Fruit fly (Drosophila melanogaster) whole organism, embryonic: Measurements from ENCODE around the gene CG34450.
A peak's percentile ranks its signal among the peaks of the same experiment; 100 is the strongest.

Source experiments
- B-H2 ChIP-seq: fragments of 200-800 bp; sonication (Bioruptor generic); optimal IDR thresholded peaks from 2 replicates; lab custom pipeline; 2018; ENCODE audit warnings: missing biosample characterization, mild to moderate bottlenecking, missing genetic modification characterization
- Blimp-1 ChIP-seq: fragments of 200-800 bp; sonication (Bioruptor generic); optimal IDR thresholded peaks from 3 replicates; lab custom pipeline; 2018; ENCODE audit warnings: missing biosample characterization, missing genetic modification characterization, mild to moderate bottlenecking, moderate library complexity, missing genetic modification reagents
- CG15011 ChIP-seq: fragments of 200-800 bp; sonication (Bioruptor generic); optimal IDR thresholded peaks from 3 replicates; lab custom pipeline; 2018; ENCODE audit warnings: missing biosample characterization, mild to moderate bottlenecking, missing genetic modification characterization
- CG17568 ChIP-seq: fragments of 200-800 bp; sonication (Bioruptor generic); optimal IDR thresholded peaks from 2 replicates; lab custom pipeline; 2018; ENCODE audit warnings: missing biosample characterization, mild to moderate bottlenecking, missing genetic modification characterization, moderate library complexity
- CG18599 ChIP-seq: fragments of 200-800 bp; sonication (Bioruptor generic); optimal IDR thresholded peaks from 3 replicates; lab custom pipeline; 2017; ENCODE audit warnings: missing biosample characterization, missing genetic modification characterization, mild to moderate bottlenecking, moderate library complexity, missing genetic modification reagents
- CG2129 ChIP-seq: fragments of 200-800 bp; sonication (Bioruptor generic); IDR thresholded peaks from 2 replicates; pipeline ENCODE4 v1.3.6; 2022; ENCODE audit warnings: missing biosample characterization, missing genetic modification characterization; ENCODE audit not compliant: partially characterized antibody
- CG3995 ChIP-seq: fragments of 200-800 bp; sonication (Bioruptor generic); optimal IDR thresholded peaks from 3 replicates; lab custom pipeline; 2016; ENCODE audit warnings: missing biosample characterization, missing genetic modification characterization
- CG4282 ChIP-seq: fragments of 200-800 bp; sonication (Bioruptor generic); optimal IDR thresholded peaks from 2 replicates; lab custom pipeline; 2016; ENCODE audit warnings: missing biosample characterization, missing genetic modification characterization
- CG4360 ChIP-seq: fragments of 200-800 bp; sonication (Bioruptor generic); IDR thresholded peaks from 2 replicates; pipeline ENCODE4 v1.3.6; 2022; ENCODE audit warnings: missing biosample characterization, missing genetic modification characterization
- CG4730 ChIP-seq: fragments of 200-800 bp; sonication (Bioruptor generic); IDR thresholded peaks from 2 replicates; pipeline ENCODE4 v1.3.6; 2022; ENCODE audit warnings: missing biosample characterization, missing genetic modification characterization
- CG6854 ChIP-seq: fragments of 200-800 bp; sonication (Bioruptor generic); optimal IDR thresholded peaks from 3 replicates; lab custom pipeline; 2017; ENCODE audit warnings: missing biosample characterization, mild to moderate bottlenecking, missing genetic modification characterization
- CG8290 ChIP-seq, 3 experiments: fragments of 200-800 bp; sonication (Bioruptor generic); optimal IDR thresholded peaks; 2 replicates each; lab custom pipeline; 2016 to 2019; ENCODE audit warnings: missing biosample characterization in 3 of 3, missing genetic modification characterization in 3 of 3, mild to moderate bottlenecking in 2 of 3, moderate library complexity in 1 of 3
- CHES-1-like ChIP-seq: fragments of 200-800 bp; sonication (Bioruptor generic); optimal IDR thresholded peaks from 2 replicates; lab custom pipeline; 2016; ENCODE audit warnings: missing biosample characterization, missing genetic modification characterization
- CTCF ChIP-seq: fragments of 200-800 bp; sonication (Bioruptor generic); optimal IDR thresholded peaks from 2 replicates; lab custom pipeline; 2017; ENCODE audit warnings: missing biosample characterization, mild to moderate bottlenecking, missing genetic modification characterization, moderate library complexity
- D19A ChIP-seq: fragments of 200-800 bp; optimal IDR thresholded peaks from 3 replicates; lab custom pipeline; 2019; ENCODE audit warnings: missing biosample characterization, mild to moderate bottlenecking, missing genetic modification characterization, moderate library complexity
- Dp ChIP-seq: fragments of 200-800 bp; sonication (Bioruptor generic); optimal IDR thresholded peaks from 2 replicates; lab custom pipeline; 2018; ENCODE audit warnings: missing biosample characterization, mild to moderate bottlenecking, missing genetic modification characterization, moderate library complexity
- HLH4C ChIP-seq: fragments of 200-800 bp; sonication (Bioruptor generic); IDR thresholded peaks from 3 replicates; pipeline ENCODE4 v1.3.6; 2022; ENCODE audit warnings: missing biosample characterization, missing genetic modification characterization; ENCODE audit not compliant: partially characterized antibody
- Hr51 ChIP-seq, 2 experiments: fragments of 200-800 bp; sonication (Bioruptor generic); optimal IDR thresholded peaks; 2 replicates in 1 of 2; 3 replicates in 1 of 2; lab custom pipeline; 2016 to 2018; ENCODE audit warnings: missing biosample characterization in 2 of 2, missing genetic modification characterization in 2 of 2, mild to moderate bottlenecking in 1 of 2, moderate library complexity in 1 of 2
- Med ChIP-seq: fragments of 200-800 bp; sonication (Bioruptor generic); peaks from one replicate; lab custom pipeline; 2016; ENCODE audit warnings: missing biosample characterization, missing genetic modification characterization, mild to moderate bottlenecking, inconsistent platforms, moderate library complexity
- NFAT ChIP-seq: fragments of 200-800 bp; sonication (Bioruptor generic); IDR thresholded peaks from 2 replicates; pipeline ENCODE4 v1.3.6; 2022; ENCODE audit warnings: missing biosample characterization, missing genetic modification characterization
- Opbp ChIP-seq: fragments of 200-800 bp; sonication (Bioruptor generic); IDR thresholded peaks from 3 replicates; pipeline ENCODE4 v1.3.6; 2022; ENCODE audit warnings: missing biosample characterization, missing genetic modification characterization; ENCODE audit not compliant: partially characterized antibody
- Scr ChIP-seq: fragments of 200-800 bp; sonication (Bioruptor generic); IDR thresholded peaks from 2 replicates; pipeline ENCODE4 v1.3.6; 2022; ENCODE audit warnings: missing biosample characterization, missing genetic modification characterization; ENCODE audit not compliant: partially characterized antibody
- Spps ChIP-seq: fragments of 200-800 bp; sonication (Bioruptor generic); optimal IDR thresholded peaks from 2 replicates; lab custom pipeline; 2018; ENCODE audit warnings: missing biosample characterization, mild to moderate bottlenecking, missing genetic modification characterization
- ato ChIP-seq: fragments of 200-800 bp; sonication (Bioruptor generic); IDR thresholded peaks from 2 replicates; pipeline ENCODE4 v1.3.6; 2022; ENCODE audit warnings: missing biosample characterization, missing genetic modification characterization; ENCODE audit not compliant: partially characterized antibody
- cato ChIP-seq: fragments of 200-800 bp; sonication (Bioruptor generic); optimal IDR thresholded peaks from 2 replicates; lab custom pipeline; 2016; ENCODE audit warnings: missing biosample characterization, missing genetic modification characterization, borderline replicate concordance
- caup ChIP-seq: fragments of 200-800 bp; sonication (Bioruptor generic); optimal IDR thresholded peaks from 3 replicates; lab custom pipeline; 2017; ENCODE audit warnings: missing biosample characterization, mild to moderate bottlenecking, missing genetic modification characterization, moderate library complexity; ENCODE audit not compliant: severe bottlenecking
- crc ChIP-seq: fragments of 200-800 bp; sonication (Bioruptor generic); optimal IDR thresholded peaks from 2 replicates; lab custom pipeline; 2016; ENCODE audit warnings: missing biosample characterization, missing genetic modification characterization
- dysf ChIP-seq: fragments of 200-800 bp; sonication (Bioruptor generic); IDR thresholded peaks from 3 replicates; pipeline ENCODE4 v1.3.6; 2022; ENCODE audit warnings: missing biosample characterization, missing genetic modification characterization
- eyg ChIP-seq: fragments of 200-800 bp; sonication (Bioruptor generic); optimal IDR thresholded peaks from 3 replicates; lab custom pipeline; 2016; ENCODE audit warnings: missing biosample characterization, missing genetic modification characterization
- gcm ChIP-seq: fragments of 200-800 bp; sonication (Bioruptor generic); optimal IDR thresholded peaks from 2 replicates; lab custom pipeline; 2019; ENCODE audit warnings: missing biosample characterization, mild to moderate bottlenecking, missing genetic modification characterization, moderate library complexity
- grau ChIP-seq: fragments of 200-800 bp; optimal IDR thresholded peaks from 3 replicates; lab custom pipeline; 2019; ENCODE audit warnings: missing biosample characterization, mild to moderate bottlenecking, missing genetic modification characterization, moderate library complexity
- hkb ChIP-seq, 2 experiments: fragments of 200-800 bp in 1 of 2; fragments of >200 bp in 1 of 2; sonication (Bioruptor generic) in 1 of 2; IDR thresholded peaks in 1 of 2; optimal IDR thresholded peaks in 1 of 2; 2 replicates each; pipeline versions ENCODE4 v1.3.6 to Lab custom; 2017 to 2022; ENCODE audit warnings: missing biosample characterization in 1 of 2, missing genetic modification characterization in 1 of 2
- ind ChIP-seq: fragments of 200-800 bp; sonication (Bioruptor generic); optimal IDR thresholded peaks from 3 replicates; lab custom pipeline; 2016; ENCODE audit warnings: missing biosample characterization, missing genetic modification characterization
- jigr1 ChIP-seq: fragments of 200-800 bp; sonication (Bioruptor generic); IDR thresholded peaks from 3 replicates; pipeline ENCODE4 v1.3.6; 2022; ENCODE audit warnings: missing biosample characterization, missing genetic modification characterization
- jing ChIP-seq: fragments of 200-800 bp; sonication (Bioruptor generic); optimal IDR thresholded peaks from 2 replicates; lab custom pipeline; 2018; ENCODE audit warnings: missing biosample characterization, mild to moderate bottlenecking, missing genetic modification characterization
- lab ChIP-seq: fragments of 200-800 bp; sonication (Bioruptor generic); optimal IDR thresholded peaks from 3 replicates; lab custom pipeline; 2017; ENCODE audit warnings: missing biosample characterization, missing genetic modification characterization, mild to moderate bottlenecking, moderate library complexity, missing genetic modification reagents
- nom ChIP-seq: fragments of 200-800 bp; sonication (Bioruptor generic); optimal IDR thresholded peaks from 2 replicates; lab custom pipeline; 2017; ENCODE audit warnings: missing biosample characterization, missing genetic modification characterization, mild to moderate bottlenecking, moderate library complexity, missing genetic modification reagents
- odd ChIP-seq: fragments of 200-800 bp; sonication (Bioruptor generic); optimal IDR thresholded peaks from 2 replicates; lab custom pipeline; 2017; ENCODE audit warnings: missing biosample characterization, mild to moderate bottlenecking, missing genetic modification characterization
- org-1 ChIP-seq: fragments of 200-800 bp; sonication (Bioruptor generic); optimal IDR thresholded peaks from 2 replicates; lab custom pipeline; 2017; ENCODE audit warnings: missing biosample characterization, missing genetic modification characterization
- pros ChIP-seq: fragments of 200-800 bp; sonication (Bioruptor generic); optimal IDR thresholded peaks from 3 replicates; lab custom pipeline; 2019; ENCODE audit warnings: missing biosample characterization, mild to moderate bottlenecking, missing genetic modification characterization, moderate library complexity
- shn ChIP-seq: fragments of 200-800 bp; sonication (Bioruptor generic); optimal IDR thresholded peaks from 3 replicates; lab custom pipeline; 2016; ENCODE audit warnings: missing biosample characterization, missing genetic modification characterization
- sima ChIP-seq: fragments of 200-800 bp; sonication (Bioruptor generic); optimal IDR thresholded peaks from 2 replicates; lab custom pipeline; 2016; ENCODE audit warnings: missing biosample characterization, missing genetic modification characterization
- sisA ChIP-seq: fragments of 200-800 bp; sonication (Bioruptor generic); IDR thresholded peaks from 2 replicates; pipeline ENCODE4 v1.3.6; 2022; ENCODE audit warnings: missing biosample characterization, missing genetic modification characterization
- sob ChIP-seq: fragments of 200-800 bp; sonication (Bioruptor generic); IDR thresholded peaks from 2 replicates; pipeline ENCODE4 v1.3.6; 2022; ENCODE audit warnings: missing biosample characterization, missing genetic modification characterization
- twi ChIP-seq: fragments of 200-800 bp; optimal IDR thresholded peaks from 2 replicates; lab custom pipeline; 2019; ENCODE audit warnings: missing biosample characterization, mild to moderate bottlenecking, missing genetic modification characterization, moderate library complexity
- unc-4 ChIP-seq: fragments of 200-800 bp; sonication (Bioruptor generic); IDR thresholded peaks from 2 replicates; pipeline ENCODE4 v1.3.6; 2022; ENCODE audit warnings: missing biosample characterization, missing genetic modification characterization; ENCODE audit not compliant: partially characterized antibody
- wor ChIP-seq: fragments of 200-800 bp; sonication (Bioruptor generic); IDR thresholded peaks from 2 replicates; pipeline ENCODE4 v1.3.6; 2022; ENCODE audit warnings: missing biosample characterization, missing genetic modification characterization
- zen2 ChIP-seq: fragments of 200-800 bp; sonication (Bioruptor generic); IDR thresholded peaks from 3 replicates; pipeline ENCODE4 v1.3.6; 2022; ENCODE audit warnings: missing biosample characterization, missing genetic modification characterization; ENCODE audit not compliant: partially characterized antibody

Gene CG34450

dm6 chrX:9355996-9356708 lies 25.9 kb upstream of the CG34450 start, which contains the start of the genes Zdhhc8 and BCL7-like (continued):
- no peak for TF ChIP-seq lab (GFP tag; lab: Kevin White, UChicago)
- peak; percentile 27 to 34 for TF ChIP-seq Hr51 (GFP tag; optimal IDR thresholded peaks at IDR 0.05; lab: Kevin White, UChicago)
- TF ChIP-seq Med (GFP tag; lab: Kevin White, UChicago) = peak; percentile 88
- no peak for TF ChIP-seq D19A
- no peak for TF ChIP-seq CG17568 (GFP tag; lab: Kevin White, UChicago)
- peak; percentile 99 for TF ChIP-seq HLH4C (GFP tag; lab: Robert Waterston, UW)
- peak; percentile 23 for TF ChIP-seq Blimp-1
- TF ChIP-seq CG2129 (GFP tag; lab: Robert Waterston, UW) = peak; percentile 94
- no peak for TF ChIP-seq jing (GFP tag; lab: Kevin White, UChicago)
- no peak for TF ChIP-seq CG4730
- TF ChIP-seq sima (GFP tag; lab: Kevin White, UChicago) = no peak
- TF ChIP-seq ind (GFP tag; lab: Kevin White, UChicago) = peak; percentile 48
- peak; percentile 16 for TF ChIP-seq cato
- TF ChIP-seq B-H2 = no peak
- peak; percentile 98 for TF ChIP-seq Scr (GFP tag; lab: Robert Waterston, UW)
- no peak for TF ChIP-seq odd (GFP tag; lab: Kevin White, UChicago)
- TF ChIP-seq nom (GFP tag; lab: Kevin White, UChicago) = peak; percentile 37
- no peak for TF ChIP-seq Spps
- TF ChIP-seq sisA = peak; percentile 46; the same call in 1 of the 2 replicates
- no peak for TF ChIP-seq jigr1 (GFP tag; lab: Robert Waterston, UW)
- peak; percentile 41 for TF ChIP-seq shn (GFP tag; lab: Kevin White, UChicago)
- no peak for TF ChIP-seq pros
- TF ChIP-seq gcm (GFP tag; lab: Kevin White, UChicago) = peak; percentile 31
- no peak for TF ChIP-seq CG18599 (GFP tag; lab: Kevin White, UChicago)
- no peak for TF ChIP-seq CG4282 (GFP tag; lab: Kevin White, UChicago)
- peak; percentile 98 for TF ChIP-seq Opbp (GFP tag; lab: Robert Waterston, UW)
- TF ChIP-seq grau (tag; lab: Kevin White, UChicago) = peak; percentile 43
- TF ChIP-seq hkb (optimal IDR thresholded peaks at IDR 0.05; lab: Kevin White, UChicago) = no peak
- TF ChIP-seq hkb (GFP tag; IDR thresholded peaks at IDR 0.05; lab: Robert Waterston, UW) = no peak
- TF ChIP-seq zen2 (GFP tag; lab: Robert Waterston, UW) = peak; percentile 93
- no peak for TF ChIP-seq CTCF (GFP tag; lab: Kevin White, UChicago)
- TF ChIP-seq crc (GFP tag; lab: Kevin White, UChicago) = no peak
- no peak for TF ChIP-seq twi (tag; lab: Kevin White, UChicago)
- TF ChIP-seq NFAT (GFP tag; lab: Robert Waterston, UW) = no peak
- peak; percentile 50 for TF ChIP-seq CG4360 (GFP tag; lab: Robert Waterston, UW)
- TF ChIP-seq dysf (GFP tag; lab: Robert Waterston, UW) = no peak
- TF ChIP-seq CG6854 (GFP tag; lab: Kevin White, UChicago) = no peak
- peak; percentile 9 for TF ChIP-seq CHES-1-like (GFP tag; lab: Kevin White, UChicago)
- TF ChIP-seq CG3995 (GFP tag; lab: Kevin White, UChicago) = peak; percentile 76
- no peak for TF ChIP-seq org-1 (GFP tag; lab: Kevin White, UChicago)
- no peak; the same call in 1 of the 2 replicates for TF ChIP-seq sob (GFP tag; lab: Robert Waterston, UW)
- TF ChIP-seq caup = no peak
- no peak for TF ChIP-seq eyg (GFP tag; lab: Kevin White, UChicago)
- no peak for TF ChIP-seq wor (GFP tag; lab: Robert Waterston, UW)
- no peak for TF ChIP-seq CG15011
- TF ChIP-seq CG8290 (GFP tag; optimal IDR thresholded peaks at IDR 0.05; lab: Kevin White, UChicago) = peak; percentile 16
- no peak for TF ChIP-seq CG8290 (tag; optimal IDR thresholded peaks at IDR 0.05; lab: Kevin White, UChicago)
- peak; percentile 97 for TF ChIP-seq ato
- TF ChIP-seq unc-4 = peak; percentile 97
- TF ChIP-seq Dp (GFP tag; lab: Kevin White, UChicago) = peak; percentile 51
